Worm (Caenorhabditis elegans): ENCODE results near the gene F39F10.3.

- TF ChIP-seq pqm-1 (tag; optimal IDR thresholded peaks at IDR 0.05), result no peak
- TF ChIP-seq lsy-2 (tag; optimal IDR thresholded peaks at IDR 0.05), result no peak
- no peak for TF ChIP-seq ces-1 (GFP tag; optimal IDR thresholded peaks at IDR 0.05)
- no peak for TF ChIP-seq lin-15B (tag; optimal IDR thresholded peaks at IDR 0.05)
- no peak for TF ChIP-seq ets-5 (GFP tag; IDR thresholded peaks at IDR 0.05)
- TF ChIP-seq skn-1 (tag; optimal IDR thresholded peaks at IDR 0.05), result no peak
- TF ChIP-seq fkh-10 (GFP tag; optimal IDR thresholded peaks at IDR 0.05), result no peak
- TF ChIP-seq nhr-237 (tag; optimal IDR thresholded peaks at IDR 0.05), result no peak
- no peak for TF ChIP-seq lin-13 (GFP tag; optimal IDR thresholded peaks at IDR 0.05)
- TF ChIP-seq sox-4 (tag; optimal IDR thresholded peaks at IDR 0.05), result no peak
- TF ChIP-seq xbp-1 (tag; optimal IDR thresholded peaks at IDR 0.05), result no peak
- TF ChIP-seq C16A3.4 (tag; optimal IDR thresholded peaks at IDR 0.05), result no peak
- TF ChIP-seq elt-3 (tag; optimal IDR thresholded peaks at IDR 0.05), result no peak
Observed at ce11 chrX:16891683-16892082, at the start of gene F39F10.3.

All from whole organism, L1 larva.